Worm (Caenorhabditis elegans) whole organism, L1 larva: ENCODE data around the gene C54C6.5.

Experiments
- fkh-10 ChIP-seq: sonication (generic microtip); optimal IDR thresholded peaks from 2 replicates; lab custom pipeline; 2017; ENCODE audit warnings: missing biosample characterization, missing genetic modification reagents, missing genetic modification characterization
- pag-3 ChIP-seq: sonication (generic microtip); optimal IDR thresholded peaks from 2 replicates; lab custom pipeline; 2017; ENCODE audit warnings: missing genetic modification characterization, mild to moderate bottlenecking, missing compliant biosample characterization, antibody characterized with exemption, borderline replicate concordance; ENCODE audit not compliant: insufficient read depth
- snpc-4 ChIP-seq: fragments of 150-350 bp; optimal IDR thresholded peaks from 2 replicates; lab custom pipeline; 2014; ENCODE audit warnings: missing biosample characterization, missing genetic modification characterization

DNA sequence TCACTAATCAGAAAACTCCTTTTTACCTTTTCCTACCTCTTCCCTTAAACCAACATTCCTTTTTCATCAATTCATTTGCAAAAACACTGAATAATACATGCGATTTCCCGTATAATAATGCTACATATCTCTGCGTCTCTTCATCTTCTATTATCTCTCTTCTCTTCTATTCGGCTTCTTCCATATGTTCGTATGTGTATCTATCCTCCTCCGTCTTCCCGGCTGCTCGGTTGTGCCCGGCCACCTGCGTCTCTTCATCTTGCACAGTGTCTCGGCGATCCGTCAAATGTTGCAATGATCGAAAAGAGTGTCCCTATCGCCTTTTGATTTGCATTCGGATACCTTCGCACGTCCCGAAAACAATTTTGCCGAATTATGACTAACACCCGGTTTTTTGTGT lies 33.7 kb upstream of the C54C6.5 start:
- TF ChIP-seq pag-3 (tag; lab: Kevin White, UChicago) (no peak), fkh-10 (GFP tag; lab: Kevin White, UChicago) (no peak), snpc-4 (tag; lab: Kevin White, UChicago) (no peak)
